Fruit fly (Drosophila melanogaster) ovary, adult (tissue): ENCODE results near the gene Yp2.

Experiments
- CG17801 ChIP-seq: fragments of 200-800 bp; optimal IDR thresholded peaks from 2 replicates; lab custom pipeline; 2019; ENCODE audit warnings: missing biosample characterization, mild to moderate bottlenecking, missing genetic modification characterization, moderate library complexity; ENCODE audit not compliant: partially characterized antibody

The Yp2 gene

DNA sequence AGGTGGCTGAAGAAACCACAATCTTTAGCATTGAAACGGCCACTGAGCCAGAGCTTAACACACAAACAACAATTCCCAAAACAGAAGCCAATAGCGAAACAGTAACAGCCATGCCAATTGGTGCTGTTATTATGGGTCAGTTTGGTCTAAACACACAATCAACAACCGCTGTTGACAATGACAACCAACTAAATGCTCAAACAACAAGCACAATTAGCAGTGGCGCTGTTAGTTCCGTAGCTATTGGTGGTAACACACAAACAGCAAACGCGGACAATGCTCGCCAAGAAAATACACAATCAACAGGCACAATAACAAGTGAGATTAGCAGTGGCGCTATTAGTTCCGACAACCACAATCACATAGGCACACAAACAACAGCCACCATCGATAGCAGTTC lies 8.6 kb downstream of the Yp2 start:
- TF ChIP-seq CG17801 (GFP tag; lab: Kevin White, UChicago) = no peak

dm6 chrX:10039528-10039927 lies 12.9 kb downstream of the Yp2 start:
- TF ChIP-seq CG17801 (GFP tag; lab: Kevin White, UChicago) = no peak

- TF ChIP-seq CG17801 (GFP tag; lab: Kevin White, UChicago) = no peak
Measured at dm6 chrX:10029730-10030129, 22.7 kb downstream of the Yp2 start.

dm6 chrX:10021809-10022208 lies 30.6 kb downstream of the Yp2 start:
- TF ChIP-seq CG17801 (GFP tag; lab: Kevin White, UChicago) = no peak

DNA sequence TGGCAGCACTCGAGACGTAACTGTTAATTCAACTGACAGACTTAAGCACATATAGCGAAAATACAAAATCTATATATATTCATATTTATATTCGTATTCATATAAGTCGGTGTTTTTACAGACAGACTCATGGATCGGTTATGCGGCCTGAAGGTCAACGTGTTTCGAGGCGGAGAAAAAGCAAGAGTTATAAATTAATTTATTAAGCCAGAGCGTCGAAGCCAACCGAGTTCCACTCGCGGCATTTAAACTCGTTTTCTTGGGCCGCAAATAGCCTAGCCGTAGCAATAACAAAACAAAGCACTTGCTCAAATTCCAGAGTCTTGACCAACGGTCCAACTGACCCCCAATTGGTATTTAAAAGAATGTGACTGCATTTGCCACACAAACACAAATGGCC lies 31.6 kb downstream of the Yp2 start:
- TF ChIP-seq CG17801 (GFP tag; lab: Kevin White, UChicago) = no peak

- TF ChIP-seq CG17801 (GFP tag; lab: Kevin White, UChicago) = no peak
Measured at dm6 chrX:10016724-10017123, 35.7 kb downstream of the Yp2 start, which contains the start of gene Cht6. TSS of gene Cht6 (plus strand) at chrX:10016845.

dm6 chrX:10014738-10015703 lies 37.4 kb downstream of the Yp2 start:
- TF ChIP-seq CG17801 (GFP tag; lab: Kevin White, UChicago) = no peak

dm6 chrX:10009794-10010614 lies 42.4 kb downstream of the Yp2 start, which contains the start of gene Dna2:
TSS of gene Dna2 (plus strand) at chrX:10010481.
- no peak for TF ChIP-seq CG17801 (GFP tag; lab: Kevin White, UChicago)

- TF ChIP-seq CG17801 (GFP tag; lab: Kevin White, UChicago) = no peak
Measured at dm6 chrX:10008576-10009260, 43.7 kb downstream of the Yp2 start, which contains the start of gene CG33557. TSS of gene CG33557 (plus strand) at chrX:10009210.
